Worm (Caenorhabditis elegans): ENCODE data around the gene fbxa-209.

The fbxa-209 gene

DNA sequence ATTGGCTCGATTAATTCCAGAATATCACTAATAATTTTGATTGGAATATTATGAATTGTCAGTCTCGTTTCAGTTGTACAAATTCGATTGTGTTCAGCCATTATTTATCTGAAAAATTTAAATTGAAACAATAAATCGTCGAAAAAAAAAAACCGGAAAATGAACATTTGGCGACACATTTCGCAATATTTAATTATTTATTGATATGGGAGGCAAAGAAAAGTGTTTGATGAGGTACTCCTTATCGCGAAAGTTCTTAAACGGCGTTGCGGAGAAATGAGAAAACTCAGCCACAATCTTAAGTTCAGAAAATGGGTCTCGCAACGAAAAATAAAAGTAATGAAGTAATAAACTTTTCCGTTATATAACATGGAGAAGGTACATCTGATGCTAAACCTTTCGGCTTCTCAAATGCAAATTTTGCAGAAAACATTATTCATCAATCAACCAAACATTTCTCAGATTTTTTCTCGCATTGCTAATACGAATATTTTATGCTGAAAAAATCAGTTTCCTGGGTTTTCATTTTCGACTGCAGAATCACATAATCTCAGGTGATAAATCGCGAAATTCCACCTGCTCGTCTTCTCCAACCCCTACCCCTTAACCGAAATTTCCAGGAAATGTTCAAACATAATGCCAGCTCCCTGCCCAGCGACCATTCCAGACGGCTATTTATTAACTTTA is 27.0 kb downstream of the fbxa-209 start, which contains the start of the genes T06E6.15 and sri-7:
T06E6.15 (minus strand) TSS at position 101 of the 687 bp plus-strand sequence.
sri-7 (plus strand) TSS at position 637 of the 687 bp plus-strand sequence.
- no peak for TF ChIP-seq ceh-14 (tag; optimal IDR thresholded peaks at IDR 0.05)
- TF ChIP-seq pax-1 (tag; optimal IDR thresholded peaks at IDR 0.05) = no peak
- TF ChIP-seq sox-4 (tag; optimal IDR thresholded peaks at IDR 0.05) = no peak
- TF ChIP-seq sox-2 (GFP tag; IDR thresholded peaks at IDR 0.05) = no peak
- TF ChIP-seq C38D4.7 (GFP tag; optimal IDR thresholded peaks at IDR 0.05) = no peak

DNA sequence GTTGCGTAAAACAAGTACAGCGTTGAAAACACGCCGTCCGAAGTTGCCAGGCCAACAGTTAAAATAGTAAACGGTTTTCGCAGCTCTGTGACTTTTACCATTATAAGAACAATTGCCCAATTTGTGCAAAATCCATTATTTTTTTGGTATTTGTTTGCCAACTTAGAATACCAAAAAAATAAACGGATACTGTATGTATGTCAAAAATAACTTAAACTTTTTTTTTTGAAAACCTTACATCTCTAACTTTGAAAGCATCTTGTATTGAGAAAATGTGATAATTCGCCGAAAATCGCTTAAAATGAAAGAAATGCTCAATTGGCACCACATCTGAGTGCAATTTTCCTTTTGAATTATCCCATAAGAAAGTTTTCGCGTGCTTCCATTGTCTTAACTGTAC is 28.1 kb downstream of the fbxa-209 start, which contains the start of gene fbxa-199:
fbxa-199 (minus strand) TSS at position 101 of the 400 bp plus-strand sequence.
- no peak for TF ChIP-seq pha-4 (tag; optimal IDR thresholded peaks at IDR 0.05)
- no peak for TF ChIP-seq T23F11.4 (GFP tag; optimal IDR thresholded peaks at IDR 0.05)
- TF ChIP-seq sox-2 (GFP tag; IDR thresholded peaks at IDR 0.05) = no peak
- no peak for TF ChIP-seq lim-6 (tag; optimal IDR thresholded peaks at IDR 0.05)
- TF ChIP-seq K02D7.2 (tag; optimal IDR thresholded peaks at IDR 0.05) = no peak
- TF ChIP-seq rnt-1 (tag; optimal IDR thresholded peaks at IDR 0.05) = no peak
- TF ChIP-seq odd-2 (tag; optimal IDR thresholded peaks at IDR 0.05) = no peak
- no peak for TF ChIP-seq C38D4.7 (GFP tag; optimal IDR thresholded peaks at IDR 0.05)
- no peak for TF ChIP-seq ahr-1 (tag; optimal IDR thresholded peaks at IDR 0.05)
- no peak for TF ChIP-seq ceh-45 (GFP tag; IDR thresholded peaks at IDR 0.05)
- no peak for TF ChIP-seq nfya-1 (tag; optimal IDR thresholded peaks at IDR 0.05)
- no peak for TF ChIP-seq hlh-13 (GFP tag; optimal IDR thresholded peaks at IDR 0.05)
- no peak for TF ChIP-seq hlh-8 (tag; optimal IDR thresholded peaks at IDR 0.05)
- no peak for TF ChIP-seq ceh-14 (tag; optimal IDR thresholded peaks at IDR 0.05)
- no peak for TF ChIP-seq pat-9 (tag; optimal IDR thresholded peaks at IDR 0.05)
- no peak for TF ChIP-seq pag-3 (tag; optimal IDR thresholded peaks at IDR 0.05; ENCODE audit: borderline replicate concordance)
- no peak for TF ChIP-seq npax-4 (tag; optimal IDR thresholded peaks at IDR 0.05)

DNA sequence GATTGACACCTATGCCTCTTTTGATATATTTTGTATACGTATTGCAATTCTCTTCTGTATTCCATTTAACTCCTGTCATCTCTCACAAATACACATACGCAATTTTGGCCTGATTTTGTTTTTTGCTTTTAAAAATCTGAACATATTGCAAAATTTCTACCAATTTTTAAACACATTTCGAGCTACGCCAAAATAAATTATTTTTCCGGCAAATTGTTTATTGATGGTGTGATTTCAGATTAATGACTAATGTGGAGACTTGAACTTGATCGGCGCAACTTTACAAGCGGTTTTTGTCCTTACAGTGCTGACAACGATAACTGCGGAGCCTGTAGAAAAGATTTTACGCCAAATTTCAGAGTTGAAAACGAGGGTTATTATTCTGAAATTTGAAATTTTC is 29.7 kb downstream of the fbxa-209 start:
- no peak for TF ChIP-seq ceh-31 (tag; optimal IDR thresholded peaks at IDR 0.05)
- TF ChIP-seq elt-4 (tag; optimal IDR thresholded peaks at IDR 0.05) = no peak
- no peak for TF ChIP-seq ceh-19 (GFP tag; optimal IDR thresholded peaks at IDR 0.05)
- TF ChIP-seq ceh-14 (tag; optimal IDR thresholded peaks at IDR 0.05) = no peak
- TF ChIP-seq C38D4.7 (GFP tag; optimal IDR thresholded peaks at IDR 0.05) = no peak
- no peak for TF ChIP-seq pax-1 (tag; optimal IDR thresholded peaks at IDR 0.05)
- no peak for TF ChIP-seq ceh-6 (GFP tag; optimal IDR thresholded peaks at IDR 0.05)
- no peak for TF ChIP-seq ref-2 (tag; optimal IDR thresholded peaks at IDR 0.05)
- no peak for TF ChIP-seq pros-1 (tag; optimal IDR thresholded peaks at IDR 0.05)
- no peak for TF ChIP-seq ets-4 (tag; optimal IDR thresholded peaks at IDR 0.05)
- TF ChIP-seq ceh-2 (tag; optimal IDR thresholded peaks at IDR 0.05) = no peak
- no peak for TF ChIP-seq unc-42 (tag; optimal IDR thresholded peaks at IDR 0.05)
- TF ChIP-seq F13H6.1 (tag; optimal IDR thresholded peaks at IDR 0.05) = no peak
- TF ChIP-seq mec-3 (tag; optimal IDR thresholded peaks at IDR 0.05; ENCODE audit: borderline replicate concordance) = no peak
- no peak for TF ChIP-seq lin-11 (tag; optimal IDR thresholded peaks at IDR 0.05)
- no peak for TF ChIP-seq T23F11.4 (GFP tag; optimal IDR thresholded peaks at IDR 0.05)
- TF ChIP-seq ahr-1 (tag; optimal IDR thresholded peaks at IDR 0.05) = no peak

DNA sequence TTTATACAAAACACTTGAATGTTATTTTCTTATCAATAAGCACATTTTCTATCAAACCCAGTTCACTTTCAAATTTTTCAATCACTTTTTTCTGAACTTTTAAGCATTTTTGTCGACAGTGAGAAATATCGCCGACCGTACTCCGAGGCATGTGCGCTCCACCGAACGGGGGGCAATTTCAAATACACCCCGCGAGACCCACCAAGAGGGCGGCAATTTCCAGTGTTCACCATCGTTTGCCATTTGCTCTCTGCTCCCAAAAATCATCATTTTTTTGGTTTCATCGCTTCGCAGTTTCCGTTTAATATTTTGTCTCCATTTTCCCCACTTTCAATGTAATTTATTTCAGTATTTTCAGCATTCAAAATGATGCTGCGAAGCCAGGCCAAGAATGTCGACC is 31.5 kb downstream of the fbxa-209 start, which contains the start of gene cyb-3:
cyb-3 (plus strand) TSS at position 350 of the 400 bp plus-strand sequence.
- TF ChIP-seq unc-86 (tag; optimal IDR thresholded peaks at IDR 0.05) (no peak), ceh-24 (tag; optimal IDR thresholded peaks at IDR 0.05) (no peak), unc-3 (GFP tag; conservative IDR thresholded peaks at IDR 0.05) (no peak), unc-3 (tag; optimal IDR thresholded peaks at IDR 0.05) (no peak), ceh-30 (tag; optimal IDR thresholded peaks at IDR 0.05) (no peak), ahr-1 (tag; optimal IDR thresholded peaks at IDR 0.05) (no peak), ceh-14 (tag; optimal IDR thresholded peaks at IDR 0.05) (no peak), pros-1 (tag; optimal IDR thresholded peaks at IDR 0.05) (no peak), eyg-1 (tag; optimal IDR thresholded peaks at IDR 0.05) (no peak), zip-5 (tag; optimal IDR thresholded peaks at IDR 0.05) (no peak), ceh-34 (tag; optimal IDR thresholded peaks at IDR 0.05) (no peak), F13H6.1 (tag; optimal IDR thresholded peaks at IDR 0.05) (no peak), npax-4 (tag; optimal IDR thresholded peaks at IDR 0.05) (no peak), pqm-1 (tag; optimal IDR thresholded peaks at IDR 0.05) (no peak)
